Worm (Caenorhabditis elegans) whole organism, L4/young adult: Measurements from ENCODE around the gene F19C7.8.

ENCODE experiments used
- W03F9.2 ChIP-seq: fragments of 150-350 bp; optimal IDR thresholded peaks from 2 replicates; lab custom pipeline; 2014; ENCODE audit warnings: missing biosample characterization, missing genetic modification characterization
- him-1 ChIP-seq: sonication (generic microtip); optimal IDR thresholded peaks from 2 replicates; lab custom pipeline; 2016; ENCODE audit warnings: missing genotype, missing genetic modification reagents, missing genetic modification characterization, missing compliant biosample characterization

ce11 chrIV:4669242-4669641, 31.3 kb upstream of the F19C7.8 start, which contains the start of gene F29B9.12:
- TF ChIP-seq him-1 = no peak
- TF ChIP-seq W03F9.2 (tag; lab: Kevin White, UChicago) = no peak
